Fruit fly (Drosophila melanogaster): ENCODE measurements around the gene stx.

The stx gene

DNA sequence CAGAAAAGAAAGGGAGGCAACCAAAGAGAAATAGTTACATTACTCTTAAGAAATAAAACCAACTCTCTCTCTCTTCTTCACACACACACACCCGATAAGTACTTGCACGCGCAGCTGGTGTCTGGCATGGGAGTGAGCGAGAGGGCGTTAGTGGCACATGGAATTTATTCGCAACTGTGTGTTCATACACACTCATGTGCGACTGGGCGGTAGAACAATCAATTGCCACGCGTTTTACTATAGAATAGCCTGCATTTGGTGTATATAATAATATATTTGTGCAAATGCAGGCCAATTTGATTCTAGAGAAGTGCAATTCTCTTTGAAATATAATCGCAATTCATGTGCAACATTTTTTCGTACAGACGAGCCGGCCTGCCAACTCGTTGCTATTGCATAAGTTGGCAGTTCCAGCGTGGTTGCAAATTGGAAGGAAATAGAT lies 41.2 kb upstream of the stx start (continued):
- TF ChIP-seq insv (GFP tag; optimal IDR thresholded peaks at IDR 0.05): peak in 1 of 2 experiments; percentile 50
- 0 out of 2 replicates have a peak, but pooled peaks have one; percentile 15 for TF ChIP-seq vvl (GFP tag; IDR thresholded peaks at IDR 0.05)
- peak; percentile 30 for TF ChIP-seq nom (GFP tag; optimal IDR thresholded peaks at IDR 0.05)
- no peak for TF ChIP-seq CG12942 (GFP tag; optimal IDR thresholded peaks at IDR 0.05)
- TF ChIP-seq sd (tag; optimal IDR thresholded peaks at IDR 0.05): peak; percentile 91
- peak; percentile 53 for TF ChIP-seq nerfin-1 (tag; optimal IDR thresholded peaks at IDR 0.05)
- TF ChIP-seq pfk (GFP tag; optimal IDR thresholded peaks at IDR 0.05): no peak
- TF ChIP-seq CG2116 (GFP tag; optimal IDR thresholded peaks at IDR 0.05): peak; percentile 19
- peak; percentile 55 for TF ChIP-seq Nf-YC (tag; optimal IDR thresholded peaks at IDR 0.05)
- no peak for TF ChIP-seq CG17829 (tag; optimal IDR thresholded peaks at IDR 0.05)
- TF ChIP-seq CG13894 (tag; optimal IDR thresholded peaks at IDR 0.05): peak; percentile 41
- TF ChIP-seq CG10543 (GFP tag; optimal IDR thresholded peaks at IDR 0.05): peak; percentile 6
- TF ChIP-seq CG5180 (GFP tag; optimal IDR thresholded peaks at IDR 0.05): peak; percentile 56
- TF ChIP-seq seq (GFP tag; IDR thresholded peaks at IDR 0.05): 0 out of 2 replicates have a peak, but pooled peaks have one; percentile 37
- peak; percentile 15 for TF ChIP-seq lab (GFP tag; optimal IDR thresholded peaks at IDR 0.05)
- 0 out of 2 replicates have a peak, but pooled peaks have one; percentile 12 for TF ChIP-seq Bgb (GFP tag; IDR thresholded peaks at IDR 0.05; ENCODE audit: partially characterized antibody)
- TF ChIP-seq stwl (tag; optimal IDR thresholded peaks at IDR 0.05): peak; percentile 31
- no peak for TF ChIP-seq CG12236 (GFP tag; optimal IDR thresholded peaks at IDR 0.05)
- peak; percentile 27 for TF ChIP-seq HHEX (GFP tag; optimal IDR thresholded peaks at IDR 0.05)
- peak; percentile 71 for TF ChIP-seq dm (GFP tag; optimal IDR thresholded peaks at IDR 0.05)
- TF ChIP-seq CG13624 (GFP tag; optimal IDR thresholded peaks at IDR 0.05): peak; percentile 7
- no peak for TF ChIP-seq CG15696 (tag; optimal IDR thresholded peaks at IDR 0.05)
- TF ChIP-seq Hey (tag; optimal IDR thresholded peaks at IDR 0.05): peak; percentile 52
- peak; percentile 38 for TF ChIP-seq CG10147 (GFP tag; optimal IDR thresholded peaks at IDR 0.05)
- TF ChIP-seq Xrp1 (GFP tag; IDR thresholded peaks at IDR 0.05): no peak
- peak; percentile 5 for TF ChIP-seq CG12659 (GFP tag; optimal IDR thresholded peaks at IDR 0.05)
- 0 out of 2 replicates have a peak, but pooled peaks have one; percentile 27 for TF ChIP-seq Rfx (GFP tag; IDR thresholded peaks at IDR 0.05)
- peak; percentile 12 for TF ChIP-seq CG11504 (tag; optimal IDR thresholded peaks at IDR 0.05)
- peak; percentile 55 for TF ChIP-seq Fer1 (GFP tag; optimal IDR thresholded peaks at IDR 0.05)
- no peak for TF ChIP-seq CG15073 (GFP tag; optimal IDR thresholded peaks at IDR 0.05)
- no peak for TF ChIP-seq grn (GFP tag; optimal IDR thresholded peaks at IDR 0.05)
- peak; percentile 71 for TF ChIP-seq Med (GFP tag)
- peak; percentile 8 for TF ChIP-seq psq (GFP tag; optimal IDR thresholded peaks at IDR 0.05)
- peak; percentile 13 for TF ChIP-seq scrt (GFP tag; optimal IDR thresholded peaks at IDR 0.05)
- peak; percentile 24 for TF ChIP-seq CG8924 (tag; optimal IDR thresholded peaks at IDR 0.05)
- TF ChIP-seq repo (GFP tag; optimal IDR thresholded peaks at IDR 0.05): no peak
- TF ChIP-seq ems (GFP tag; optimal IDR thresholded peaks at IDR 0.05): peak; percentile 12
- TF ChIP-seq Elba2 (GFP tag; optimal IDR thresholded peaks at IDR 0.05): peak; percentile 90
- peak; percentile 64 to 77 for TF ChIP-seq Trl (optimal IDR thresholded peaks at IDR 0.05)
- TF ChIP-seq Trl (GFP tag; optimal IDR thresholded peaks at IDR 0.05): no peak
- TF ChIP-seq zen (tag; optimal IDR thresholded peaks at IDR 0.05): peak; percentile 22
- no peak for TF ChIP-seq kni (GFP tag; optimal IDR thresholded peaks at IDR 0.05)
- peak; percentile 79; the same call in 2 of the 4 replicates for TF ChIP-seq chinmo (GFP tag; IDR thresholded peaks at IDR 0.05; ENCODE audit: partially characterized antibody)
- TF ChIP-seq CG13287 (GFP tag; IDR thresholded peaks at IDR 0.05; ENCODE audit: partially characterized antibody): peak; percentile 16; the same call in 1 of the 2 replicates
- peak; percentile 29 for TF ChIP-seq Ets97D (GFP tag; optimal IDR thresholded peaks at IDR 0.05)
- TF ChIP-seq CG11723 (GFP tag; optimal IDR thresholded peaks at IDR 0.05): no peak
- TF ChIP-seq HLHmδ (GFP tag; optimal IDR thresholded peaks at IDR 0.05): peak; percentile 19
- TF ChIP-seq Drgx (GFP tag; IDR thresholded peaks at IDR 0.05): no peak
- peak; percentile 50 for TF ChIP-seq abd-A (tag; optimal IDR thresholded peaks at IDR 0.05)

Measured in whole organism, embryonic.